Worm (Caenorhabditis elegans) whole organism, L1 larva: ENCODE results near the gene ctl-3.

Source experiments
- C04F5.9 ChIP-seq: sonication (generic microtip); optimal IDR thresholded peaks from 2 replicates; lab custom pipeline; 2016; ENCODE audit warnings: missing genetic modification characterization, missing compliant biosample characterization
- F16B12.6 ChIP-seq: fragments of 150-350 bp; optimal IDR thresholded peaks from 2 replicates; lab custom pipeline; 2014; ENCODE audit warnings: missing biosample characterization, missing genetic modification characterization
- aha-1 ChIP-seq: fragments of 150-350 bp; optimal IDR thresholded peaks from 2 replicates; lab custom pipeline; 2014; ENCODE audit warnings: missing biosample characterization, missing genetic modification characterization
- aly-2 ChIP-seq: fragments of 150-350 bp; optimal IDR thresholded peaks from 2 replicates; lab custom pipeline; 2014; ENCODE audit warnings: missing biosample characterization, missing genetic modification characterization
- ama-1 ChIP-seq: fragments of 150-350 bp; optimal IDR thresholded peaks from 2 replicates; lab custom pipeline; 2014
- ceh-8 ChIP-seq: fragments of 200-800 bp; sonication (Bioruptor generic); optimal IDR thresholded peaks from 2 replicates; lab custom pipeline; 2018; ENCODE audit warnings: mild to moderate bottlenecking, missing genetic modification characterization, moderate library complexity, missing compliant biosample characterization
- ceh-82 ChIP-seq, 3 experiments: fragments of 150-350 bp in 1 of 3; sonication (generic microtip) in 2 of 3; optimal IDR thresholded peaks; 2 replicates each; lab custom pipeline; 2014 to 2017; ENCODE audit warnings: missing biosample characterization in 3 of 3, missing genetic modification characterization in 3 of 3
- ceh-88 ChIP-seq: fragments of 200-800 bp; sonication (Bioruptor generic); IDR thresholded peaks from 2 replicates; pipeline ENCODE4 v1.3.6; 2022; ENCODE audit warnings: missing genetic modification characterization, missing compliant biosample characterization
- ceh-90 ChIP-seq: sonication (generic microtip); optimal IDR thresholded peaks from 2 replicates; lab custom pipeline; 2016; ENCODE audit warnings: missing genetic modification characterization, missing compliant biosample characterization
- ces-1 ChIP-seq: fragments of 150-350 bp; optimal IDR thresholded peaks from 2 replicates; lab custom pipeline; 2014; ENCODE audit warnings: missing biosample characterization, missing genetic modification reagents, missing genetic modification characterization
- dpl-1 ChIP-seq, 3 experiments: fragments of 150-350 bp in 2 of 3; sonication (generic microtip) in 1 of 3; optimal IDR thresholded peaks; 2 replicates each; lab custom pipeline; 2014 to 2017; ENCODE audit warnings: missing biosample characterization in 3 of 3, missing genetic modification characterization in 3 of 3, missing genetic modification reagents in 3 of 3
- dsc-1 ChIP-seq: sonication (generic microtip); optimal IDR thresholded peaks from 2 replicates; lab custom pipeline; 2016; ENCODE audit warnings: mild to moderate bottlenecking, missing genetic modification characterization, missing compliant biosample characterization
- efl-3 ChIP-seq: fragments of 200-800 bp; sonication (Bioruptor generic); optimal IDR thresholded peaks from 2 replicates; lab custom pipeline; 2018; ENCODE audit warnings: mild to moderate bottlenecking, missing genetic modification characterization, missing compliant biosample characterization
- fkh-10 ChIP-seq: sonication (generic microtip); optimal IDR thresholded peaks from 2 replicates; lab custom pipeline; 2017; ENCODE audit warnings: missing biosample characterization, missing genetic modification reagents, missing genetic modification characterization
- fkh-8 ChIP-seq: sonication (generic microtip); optimal IDR thresholded peaks from 2 replicates; lab custom pipeline; 2016; ENCODE audit warnings: mild to moderate bottlenecking, missing genetic modification characterization, missing compliant biosample characterization
- fos-1 ChIP-seq: fragments of 150-350 bp; optimal IDR thresholded peaks from 2 replicates; lab custom pipeline; 2014; ENCODE audit warnings: missing biosample characterization, missing genetic modification characterization
- hlh-17 ChIP-seq: fragments of 200-800 bp; sonication (Bioruptor generic); optimal IDR thresholded peaks from 2 replicates; lab custom pipeline; 2018; ENCODE audit warnings: missing genetic modification characterization, mild to moderate bottlenecking, missing compliant biosample characterization, moderate library complexity, borderline replicate concordance
- irx-1 ChIP-seq: sonication (generic microtip); optimal IDR thresholded peaks from 2 replicates; lab custom pipeline; 2016; ENCODE audit warnings: missing genetic modification characterization, missing compliant biosample characterization
- lin-13 ChIP-seq: fragments of 150-350 bp; optimal IDR thresholded peaks from 2 replicates; lab custom pipeline; 2014; ENCODE audit warnings: missing biosample characterization, missing genetic modification reagents, missing genetic modification characterization
- lin-14 ChIP-seq: fragments of 200-800 bp; sonication (Bioruptor generic); optimal IDR thresholded peaks from 2 replicates; lab custom pipeline; 2018; ENCODE audit warnings: mild to moderate bottlenecking, missing genetic modification characterization, moderate library complexity, missing compliant biosample characterization
- lin-39 ChIP-seq: fragments of 150-350 bp; optimal IDR thresholded peaks from 2 replicates; lab custom pipeline; 2014; ENCODE audit warnings: missing biosample characterization, missing genetic modification reagents, missing genetic modification characterization
- lsy-2 ChIP-seq, 2 experiments: fragments of 150-350 bp; optimal IDR thresholded peaks; 2 replicates each; lab custom pipeline; 2014; ENCODE audit warnings: missing biosample characterization in 2 of 2, missing genetic modification characterization in 2 of 2
- mab-9 ChIP-seq: fragments of 200-800 bp; sonication (Bioruptor generic); IDR thresholded peaks from 2 replicates; pipeline ENCODE4 v1.3.6; 2022; ENCODE audit warnings: missing genetic modification reagents, missing genetic modification characterization, missing compliant biosample characterization
- mef-2 ChIP-seq: fragments of 150-350 bp; optimal IDR thresholded peaks from 2 replicates; lab custom pipeline; 2014; ENCODE audit warnings: missing biosample characterization, missing genetic modification characterization
- nhr-11 ChIP-seq: fragments of 150-350 bp; optimal IDR thresholded peaks from 2 replicates; lab custom pipeline; 2014; ENCODE audit warnings: missing biosample characterization, missing genetic modification characterization
- nhr-19 ChIP-seq: fragments of 200-800 bp; sonication (Bioruptor generic); conservative IDR thresholded peaks from 2 replicates; pipeline ENCODE4 v1.3.6; 2022; ENCODE audit warnings: missing genetic modification characterization, missing compliant biosample characterization
- nhr-20 ChIP-seq: sonication (generic microtip); optimal IDR thresholded peaks from 2 replicates; lab custom pipeline; 2016; ENCODE audit warnings: mild to moderate bottlenecking, missing genetic modification characterization, missing compliant biosample characterization
- nhr-28 ChIP-seq: fragments of 150-350 bp; optimal IDR thresholded peaks from 2 replicates; lab custom pipeline; 2014; ENCODE audit warnings: missing biosample characterization, missing genetic modification characterization
- nhr-47 ChIP-seq: sonication (generic microtip); optimal IDR thresholded peaks from 2 replicates; lab custom pipeline; 2016; ENCODE audit warnings: mild to moderate bottlenecking, missing genetic modification characterization, moderate library complexity, missing compliant biosample characterization
- nhr-71 ChIP-seq: sonication (generic microtip); optimal IDR thresholded peaks from 2 replicates; lab custom pipeline; 2016; ENCODE audit warnings: mild to moderate bottlenecking, missing genetic modification characterization, moderate library complexity, missing compliant biosample characterization
- nhr-77 ChIP-seq: fragments of 150-350 bp; optimal IDR thresholded peaks from 2 replicates; lab custom pipeline; 2014; ENCODE audit warnings: missing biosample characterization, missing genetic modification characterization
- nhr-84 ChIP-seq: sonication (generic microtip); optimal IDR thresholded peaks from 2 replicates; lab custom pipeline; 2017; ENCODE audit warnings: missing biosample characterization, missing genetic modification characterization
- nhr-85 ChIP-seq: sonication (generic microtip); peaks from one replicate; lab custom pipeline; 2016; ENCODE audit warnings: missing genetic modification characterization, inconsistent platforms, missing compliant biosample characterization
- pag-3 ChIP-seq: sonication (generic microtip); optimal IDR thresholded peaks from 2 replicates; lab custom pipeline; 2017; ENCODE audit warnings: missing genetic modification characterization, mild to moderate bottlenecking, missing compliant biosample characterization, antibody characterized with exemption, borderline replicate concordance; ENCODE audit not compliant: insufficient read depth
- rnt-1 ChIP-seq: sonication (generic microtip); optimal IDR thresholded peaks from 2 replicates; lab custom pipeline; 2016; ENCODE audit warnings: mild to moderate bottlenecking, missing genetic modification characterization, moderate library complexity, missing compliant biosample characterization
- skn-1 ChIP-seq: fragments of 150-350 bp; optimal IDR thresholded peaks from 2 replicates; lab custom pipeline; 2014; ENCODE audit warnings: missing biosample characterization, missing genetic modification characterization
- snpc-4 ChIP-seq: fragments of 150-350 bp; optimal IDR thresholded peaks from 2 replicates; lab custom pipeline; 2014; ENCODE audit warnings: missing biosample characterization, missing genetic modification characterization
- snu-23 ChIP-seq: sonication (generic microtip); optimal IDR thresholded peaks from 2 replicates; lab custom pipeline; 2016; ENCODE audit warnings: missing genetic modification characterization, missing compliant biosample characterization
- sox-4 ChIP-seq: sonication (generic microtip); optimal IDR thresholded peaks from 2 replicates; lab custom pipeline; 2016; ENCODE audit warnings: missing genetic modification characterization, missing compliant biosample characterization
- sptf-1 ChIP-seq: fragments of 150-350 bp; optimal IDR thresholded peaks from 2 replicates; lab custom pipeline; 2014; ENCODE audit warnings: missing biosample characterization, missing genetic modification characterization
- swsn-7 ChIP-seq: sonication (generic microtip); optimal IDR thresholded peaks from 2 replicates; lab custom pipeline; 2016; ENCODE audit warnings: missing genetic modification characterization, missing compliant biosample characterization
- tlp-1 ChIP-seq: fragments of 150-350 bp; optimal IDR thresholded peaks from 2 replicates; lab custom pipeline; 2014; ENCODE audit warnings: missing biosample characterization, missing genetic modification characterization
- unc-130 ChIP-seq: fragments of 150-350 bp; optimal IDR thresholded peaks from 2 replicates; lab custom pipeline; 2017; ENCODE audit warnings: missing biosample characterization, missing genetic modification characterization, inconsistent platforms
- unc-30 ChIP-seq: sonication (generic microtip); optimal IDR thresholded peaks from 2 replicates; lab custom pipeline; 2017; ENCODE audit warnings: missing biosample characterization, missing genetic modification characterization
- unc-98 ChIP-seq: fragments of 200-800 bp; sonication (Bioruptor generic); IDR thresholded peaks from 2 replicates; pipeline ENCODE4 v1.3.6; 2022; ENCODE audit warnings: missing genetic modification characterization, missing compliant biosample characterization
- xbp-1 ChIP-seq: sonication (generic microtip); optimal IDR thresholded peaks from 2 replicates; lab custom pipeline; 2016; ENCODE audit warnings: missing genetic modification characterization, missing compliant biosample characterization
- zag-1 ChIP-seq: fragments of 150-350 bp; optimal IDR thresholded peaks from 2 replicates; lab custom pipeline; 2014; ENCODE audit warnings: missing biosample characterization, missing genetic modification characterization
- zip-4 ChIP-seq: fragments of 200-800 bp; sonication (Bioruptor generic); optimal IDR thresholded peaks from 2 replicates; lab custom pipeline; 2018; ENCODE audit warnings: mild to moderate bottlenecking, missing genetic modification characterization, moderate library complexity, missing compliant biosample characterization

ctl-3 gene

ce11 chrII:14351352-14351751, 40.8 kb upstream of the ctl-3 start:
- TF ChIP-seq dpl-1 (GFP tag; optimal IDR thresholded peaks at IDR 0.05; lab: Kevin White, UChicago) (no peak), nhr-71 (tag; lab: Kevin White, UChicago) (no peak), fos-1 (tag; lab: Kevin White, UChicago) (no peak)

ce11 chrII:14350768-14351167, 40.2 kb upstream of the ctl-3 start:
- TF ChIP-seq sptf-1: no peak
- TF ChIP-seq nhr-20: no peak
- no peak for TF ChIP-seq fkh-8
- no peak for TF ChIP-seq irx-1
- peak; percentile 5 for TF ChIP-seq nhr-71 (tag; lab: Kevin White, UChicago)
- peak in 1 of 2 experiments; percentile 23 for TF ChIP-seq lsy-2 (tag; optimal IDR thresholded peaks at IDR 0.05; lab: Kevin White, UChicago)
- peak; percentile 3 for TF ChIP-seq snu-23
- peak; percentile 60 for TF ChIP-seq nhr-85 (tag; lab: Kevin White, UChicago)
- TF ChIP-seq rnt-1 (tag; lab: Kevin White, UChicago): no peak

- TF ChIP-seq ceh-88: peak; percentile 62
- no peak for TF ChIP-seq nhr-84 (tag; lab: Kevin White, UChicago)
- TF ChIP-seq ceh-90 (tag; lab: Kevin White, UChicago): peak; percentile 18
- peak; percentile 89 for TF ChIP-seq nhr-47 (tag; lab: Kevin White, UChicago)
- TF ChIP-seq zip-4: peak; percentile 61
- no peak for TF ChIP-seq ces-1 (GFP tag; lab: Kevin White, UChicago)
- peak; percentile 99 for TF ChIP-seq unc-130 (tag; lab: Kevin White, UChicago)
- no peak for TF ChIP-seq unc-30
- TF ChIP-seq unc-98 (GFP tag; lab: Robert Waterston, UW): no peak
- peak; percentile 81 for TF ChIP-seq nhr-19
- peak; percentile 79 for TF ChIP-seq swsn-7
- TF ChIP-seq nhr-28 (tag; lab: Kevin White, UChicago): no peak
- peak; percentile 86 for TF ChIP-seq nhr-85 (tag; lab: Kevin White, UChicago)
- peak; percentile 32 for TF ChIP-seq aly-2 (tag; lab: Kevin White, UChicago)
- peak; percentile 97 for TF ChIP-seq nhr-77
- no peak for TF ChIP-seq sox-4 (tag; lab: Kevin White, UChicago)
- peak; percentile 93 for TF ChIP-seq snu-23
- peak; percentile 81 for TF ChIP-seq nhr-20
- no peak for TF ChIP-seq efl-3 (GFP tag; lab: Kevin White, UChicago)
- TF ChIP-seq mef-2 (tag; lab: Kevin White, UChicago): peak; percentile 42
- peak; percentile 85 for TF ChIP-seq xbp-1 (tag; lab: Kevin White, UChicago)
- peak; percentile 25 for TF ChIP-seq ceh-8 (GFP tag; lab: Kevin White, UChicago)
- peak; percentile 12 for TF ChIP-seq aha-1 (tag; lab: Kevin White, UChicago)
- TF ChIP-seq ama-1: peak; percentile 63
- TF ChIP-seq lin-14: peak; percentile 89
- peak; percentile 15 for TF ChIP-seq pag-3 (tag; lab: Kevin White, UChicago)
- peak; percentile 68 for TF ChIP-seq dsc-1
- no peak for TF ChIP-seq zag-1 (tag; lab: Kevin White, UChicago)
- peak; percentile 99 for TF ChIP-seq F16B12.6 (tag; lab: Kevin White, UChicago)
- no peak for TF ChIP-seq nhr-11
- peak; percentile 99 to 100 for TF ChIP-seq lsy-2 (tag; optimal IDR thresholded peaks at IDR 0.05; lab: Kevin White, UChicago)
- TF ChIP-seq skn-1 (tag; lab: Kevin White, UChicago): peak; percentile 93
- TF ChIP-seq snpc-4: peak; percentile 88
- TF ChIP-seq hlh-17 (GFP tag; lab: Kevin White, UChicago): no peak
- peak; percentile 68 for TF ChIP-seq fkh-10
- TF ChIP-seq ceh-82 (tag; optimal IDR thresholded peaks at IDR 0.05; lab: Kevin White, UChicago): peak; percentile 82 to 96 (median 86)
- peak; percentile 55 for TF ChIP-seq C04F5.9
- TF ChIP-seq rnt-1 (tag; lab: Kevin White, UChicago): peak; percentile 87
- peak; percentile 86 for TF ChIP-seq lin-13
- peak; percentile 49 for TF ChIP-seq lin-39
- TF ChIP-seq mab-9 (GFP tag; lab: Robert Waterston, UW): no peak; the same call in 1 of the 2 replicates
- peak; percentile 90 for TF ChIP-seq nhr-71 (tag; lab: Kevin White, UChicago)
- peak; percentile 92 for TF ChIP-seq fkh-8
- TF ChIP-seq irx-1: peak; percentile 70
- TF ChIP-seq fos-1 (tag; lab: Kevin White, UChicago): peak; percentile 86
- TF ChIP-seq tlp-1 (tag; lab: Kevin White, UChicago): no peak
Observed at ce11 chrII:14349356-14349923, 38.9 kb upstream of the ctl-3 start, which contains the start of the genes Y54G11A.17, lin-7 and elof-1. Gene Y54G11A.17, minus strand, starts transcription at chrII:14349406. Gene lin-7, minus strand, starts transcription at chrII:14349406. Gene elof-1, plus strand, starts transcription at chrII:14349738.
